Worm (Caenorhabditis elegans): ENCODE results near the gene srt-50.
"Not testable (repeated sequence)": the region's sequence is repeated elsewhere in the genome, so short reads cannot be mapped to it uniquely, and the experiment has no call there.

srt-50 gene

ce11 chrIV:15120746-15121145, 46.3 kb downstream of the srt-50 start, which contains the start of gene clec-189:
Gene clec-189 (plus strand): TSS chrIV:15120837.
- TF ChIP-seq B0310.2 (tag; optimal IDR thresholded peaks at IDR 0.05), result no peak
- no peak for TF ChIP-seq ceh-13 (GFP tag; optimal IDR thresholded peaks at IDR 0.05)
- no peak for TF ChIP-seq pes-1 (GFP tag; IDR thresholded peaks at IDR 0.05)
- no peak for TF ChIP-seq hnd-1 (tag; optimal IDR thresholded peaks at IDR 0.05)
- TF ChIP-seq tra-4 (tag; optimal IDR thresholded peaks at IDR 0.05), result no peak
- TF ChIP-seq tbx-37 (GFP tag; conservative IDR thresholded peaks at IDR 0.05), result no peak
- no peak for TF ChIP-seq ets-7 (tag; optimal IDR thresholded peaks at IDR 0.05)
- no peak for TF ChIP-seq F13C5.2 (tag; optimal IDR thresholded peaks at IDR 0.05)
- TF ChIP-seq ceh-36 (tag; optimal IDR thresholded peaks at IDR 0.05), result no peak
- no peak for TF ChIP-seq scrt-1 (GFP tag; IDR thresholded peaks at IDR 0.05)

- no peak for TF ChIP-seq aly-1 (tag; optimal IDR thresholded peaks at IDR 0.05)
- TF ChIP-seq tbx-11 (GFP tag; IDR thresholded peaks at IDR 0.05), result no peak
- no peak for TF ChIP-seq ceh-36 (tag; optimal IDR thresholded peaks at IDR 0.05)
These were observed 48.4 kb downstream of the srt-50 start, which contains the start of gene M199.7 for ce11 chrIV:15122882-15123281. Gene M199.7 (plus strand): TSS chrIV:15123182.

- no peak for TF ChIP-seq tbx-11 (GFP tag; IDR thresholded peaks at IDR 0.05)
- no peak for TF ChIP-seq tra-4 (tag; optimal IDR thresholded peaks at IDR 0.05)
- TF ChIP-seq tbx-37 (GFP tag; conservative IDR thresholded peaks at IDR 0.05), result no peak
- no peak for TF ChIP-seq hmg-4 (GFP tag; optimal IDR thresholded peaks at IDR 0.05)
- TF ChIP-seq scrt-1 (GFP tag; IDR thresholded peaks at IDR 0.05), result no peak
- no peak for TF ChIP-seq ama-1 (optimal IDR thresholded peaks at IDR 0.05)
- TF ChIP-seq aly-1 (tag; optimal IDR thresholded peaks at IDR 0.05), result no peak
- no peak for TF ChIP-seq F13C5.2 (tag; optimal IDR thresholded peaks at IDR 0.05)
- no peak for TF ChIP-seq hmbx-1 (tag; optimal IDR thresholded peaks at IDR 0.05)
- TF ChIP-seq ceh-13 (GFP tag; optimal IDR thresholded peaks at IDR 0.05), result no peak
These were observed 51.5 kb downstream of the srt-50 start, which contains the start of gene clec-190 for ce11 chrIV:15126021-15126420. Gene clec-190 (minus strand): TSS chrIV:15126121.

- no peak for TF ChIP-seq ama-1 (optimal IDR thresholded peaks at IDR 0.05)
- no peak for TF ChIP-seq flt-1 (GFP tag; IDR thresholded peaks at IDR 0.05)
- TF ChIP-seq tbx-11 (GFP tag; IDR thresholded peaks at IDR 0.05), result no peak
- TF ChIP-seq ceh-36 (tag; optimal IDR thresholded peaks at IDR 0.05), result no peak
- TF ChIP-seq pes-1 (GFP tag; IDR thresholded peaks at IDR 0.05), result no peak
- TF ChIP-seq F13C5.2 (tag; optimal IDR thresholded peaks at IDR 0.05), result no peak
- TF ChIP-seq sea-1 (GFP tag; conservative IDR thresholded peaks at IDR 0.05), result no peak
- TF ChIP-seq tra-4 (tag; optimal IDR thresholded peaks at IDR 0.05), result no peak
These were observed 53.2 kb downstream of the srt-50 start, which contains the start of gene M199.9 for ce11 chrIV:15127731-15128130. Gene M199.9 (minus strand): TSS chrIV:15127831.

ce11 chrIV:15131697-15132096, 57.2 kb downstream of the srt-50 start, which contains the start of gene col-135:
Gene col-135 (minus strand): TSS chrIV:15131797.
- no peak for TF ChIP-seq tbx-11 (GFP tag; IDR thresholded peaks at IDR 0.05)
- no peak for TF ChIP-seq tbx-37 (GFP tag; conservative IDR thresholded peaks at IDR 0.05)
- TF ChIP-seq scrt-1 (GFP tag; IDR thresholded peaks at IDR 0.05), result no peak
- no peak for TF ChIP-seq ets-7 (tag; optimal IDR thresholded peaks at IDR 0.05)

ce11 chrIV:15133899-15134298, 59.4 kb downstream of the srt-50 start, which contains the start of gene M199.8:
Gene M199.8 (minus strand): TSS chrIV:15133999.
- TF ChIP-seq ceh-36 (tag; optimal IDR thresholded peaks at IDR 0.05); sea-1 (GFP tag; conservative IDR thresholded peaks at IDR 0.05); ama-1 (optimal IDR thresholded peaks at IDR 0.05): not testable (repeated sequence)
